Worm (Caenorhabditis elegans): Measurements from ENCODE around the gene C31G12.4.

DNA sequence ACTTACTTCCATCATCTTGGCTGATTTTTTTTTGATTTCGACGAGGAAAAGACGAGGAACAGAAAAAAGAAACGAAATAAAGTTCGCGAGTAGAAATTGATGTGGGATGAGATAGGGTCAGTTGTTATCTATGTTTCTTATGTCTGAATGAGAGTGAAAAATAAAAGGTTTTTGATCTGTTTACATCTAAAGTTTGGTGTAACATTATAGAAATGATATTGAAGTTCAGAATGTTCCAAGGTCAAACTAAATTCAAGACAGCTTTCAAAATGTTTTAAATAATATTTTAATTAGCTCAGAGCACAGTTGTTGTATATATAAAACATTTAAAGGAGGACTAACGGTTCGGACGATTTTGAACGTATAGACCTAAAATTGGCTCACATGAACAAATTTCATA, 30.5 kb upstream of the C31G12.4 start, which contains the start of gene F16H6.7:
- TF ChIP-seq ceh-2 (tag; optimal IDR thresholded peaks at IDR 0.05) (no peak), pqm-1 (tag; optimal IDR thresholded peaks at IDR 0.05) (no peak), madf-2 (tag; optimal IDR thresholded peaks at IDR 0.05) (no peak)

Measured in whole organism, late embryonic.